Worm (Caenorhabditis elegans) whole organism, early embryonic: Measurements from ENCODE around the gene srw-102.

Experiments used
- ama-1 ChIP-seq: fragments of 150-350 bp; optimal IDR thresholded peaks from 2 replicates; lab custom pipeline; 2014
- ceh-36 ChIP-seq: sonication (generic microtip); optimal IDR thresholded peaks from 2 replicates; lab custom pipeline; 2016; ENCODE audit warnings: missing genetic modification characterization, inconsistent platforms, missing compliant biosample characterization

DNA sequence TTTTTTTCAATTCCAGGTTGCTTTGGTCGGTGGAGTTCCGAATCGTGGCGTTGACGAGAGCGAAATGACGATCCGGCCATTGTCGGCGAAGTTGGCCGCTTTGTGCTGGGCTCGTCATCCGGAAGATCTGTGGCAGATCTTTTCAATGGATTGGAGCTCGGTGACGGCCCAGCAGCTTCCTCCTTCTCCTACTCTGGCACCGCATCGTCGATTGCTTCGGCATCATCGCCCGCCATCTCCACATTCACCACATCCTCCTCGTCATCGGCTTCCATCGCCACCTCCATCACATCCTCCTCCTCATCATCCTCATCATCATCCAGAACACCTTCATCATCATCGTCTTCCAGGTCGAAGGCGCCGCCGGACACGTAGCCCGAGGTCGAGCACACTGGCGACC is 21.6 kb upstream of the srw-102 start:
- TF ChIP-seq ama-1 (lab: Kevin White, UChicago) (no peak), ceh-36 (tag; lab: Kevin White, UChicago) (no peak)
